Fruit fly (Drosophila melanogaster) whole organism: ENCODE data around the gene sna.

Experiments
- Dll ChIP-seq: fragments of >200 bp; optimal IDR thresholded peaks from 2 replicates; lab custom pipeline; 2017
- pan ChIP-seq: fragments of >200 bp; optimal IDR thresholded peaks from 2 replicates; lab custom pipeline; 2017

DNA sequence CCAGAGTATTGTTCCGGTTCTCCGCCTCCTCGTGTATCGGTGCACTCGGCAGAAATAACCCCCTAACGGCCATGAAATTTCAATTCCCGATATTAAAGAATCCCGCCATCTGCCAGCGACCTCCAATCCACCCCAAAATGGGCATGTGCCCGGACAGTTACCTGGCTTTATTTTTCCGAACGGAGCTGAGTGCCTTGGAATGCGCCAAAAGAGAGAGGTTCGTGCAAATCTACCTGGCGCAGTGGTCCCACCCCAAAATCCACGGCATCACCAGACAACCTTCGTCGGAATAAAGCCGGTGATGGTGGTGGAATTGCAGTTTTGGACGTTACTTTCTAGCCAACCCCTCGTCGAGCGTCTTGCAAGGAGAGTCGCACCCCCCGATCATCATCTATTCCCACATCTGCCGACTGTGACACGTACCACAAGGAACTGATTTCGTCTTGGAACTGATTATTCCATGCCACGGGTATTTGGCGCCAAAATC, 51.3 kb downstream of the sna start:
- TF ChIP-seq pan (lab: Kevin White, UChicago) (no peak), Dll (lab: Kevin White, UChicago) (no peak)
